Fruit fly (Drosophila melanogaster) whole organism, embryonic: Measurements from ENCODE around the gene CG4577.

Source experiments
- BEAF-32 ChIP-seq: fragments of 200-800 bp; sonication (Bioruptor generic); optimal IDR thresholded peaks from 3 replicates; lab custom pipeline; 2017; ENCODE audit warnings: missing biosample characterization, missing genetic modification characterization, mild to moderate bottlenecking, moderate library complexity, missing genetic modification reagents
- Bdp1 ChIP-seq: fragments of 200-800 bp; sonication (Bioruptor generic); optimal IDR thresholded peaks from 3 replicates; lab custom pipeline; 2016; ENCODE audit warnings: missing biosample characterization, missing genetic modification characterization
- CG1024 ChIP-seq: fragments of 200-800 bp; sonication (Bioruptor generic); IDR thresholded peaks from 2 replicates; pipeline ENCODE4 v1.3.6; 2022; ENCODE audit warnings: missing biosample characterization, missing genetic modification characterization
- CG10267 ChIP-seq: fragments of 200-800 bp; sonication (Bioruptor generic); optimal IDR thresholded peaks from 2 replicates; lab custom pipeline; 2018; ENCODE audit warnings: missing biosample characterization, mild to moderate bottlenecking, missing genetic modification characterization, moderate library complexity
- CG12104 ChIP-seq: fragments of 200-800 bp; sonication (Bioruptor generic); optimal IDR thresholded peaks from 3 replicates; lab custom pipeline; 2016; ENCODE audit warnings: missing biosample characterization, missing genetic modification characterization
- CG12299 ChIP-seq: fragments of 200-800 bp; sonication (Bioruptor generic); optimal IDR thresholded peaks from 2 replicates; lab custom pipeline; 2018; ENCODE audit warnings: missing biosample characterization, mild to moderate bottlenecking, missing genetic modification characterization
- CG14050 ChIP-seq: fragments of 200-800 bp; sonication (Bioruptor generic); IDR thresholded peaks from 3 replicates; pipeline ENCODE4 v1.3.6; 2022; ENCODE audit warnings: missing biosample characterization, missing genetic modification characterization
- CG15514 ChIP-seq: fragments of 200-800 bp; sonication (Bioruptor generic); optimal IDR thresholded peaks from 3 replicates; lab custom pipeline; 2017; ENCODE audit warnings: missing biosample characterization, missing genetic modification characterization, mild to moderate bottlenecking, moderate library complexity, missing genetic modification reagents
- CG17612 ChIP-seq: fragments of 200-800 bp; sonication (Bioruptor generic); IDR thresholded peaks from 2 replicates; pipeline ENCODE4 v1.3.6; 2022; ENCODE audit warnings: missing biosample characterization, missing genetic modification characterization
- CG1832 ChIP-seq: fragments of 200-800 bp; sonication (Bioruptor generic); optimal IDR thresholded peaks from 2 replicates; lab custom pipeline; 2017; ENCODE audit warnings: missing biosample characterization, mild to moderate bottlenecking, missing genetic modification characterization, inconsistent platforms
- CG2678 ChIP-seq: fragments of 200-800 bp; sonication (Bioruptor generic); optimal IDR thresholded peaks from 3 replicates; lab custom pipeline; 2019; ENCODE audit warnings: missing biosample characterization, mild to moderate bottlenecking, missing genetic modification characterization, moderate library complexity
- CG30431 ChIP-seq: fragments of 200-800 bp; sonication (Bioruptor generic); optimal IDR thresholded peaks from 2 replicates; lab custom pipeline; 2017; ENCODE audit warnings: missing biosample characterization, missing genetic modification characterization
- CG31441 ChIP-seq: fragments of 200-800 bp; sonication (Bioruptor generic); IDR thresholded peaks from 2 replicates; pipeline ENCODE4 v1.3.6; 2022; ENCODE audit warnings: missing biosample characterization, missing genetic modification characterization
- CG32772 ChIP-seq: fragments of 200-800 bp; sonication (Bioruptor generic); IDR thresholded peaks from 2 replicates; pipeline ENCODE4 v1.3.6; 2022; ENCODE audit warnings: missing biosample characterization, missing genetic modification characterization
- CG34422 ChIP-seq: fragments of 200-800 bp; sonication (Bioruptor generic); IDR thresholded peaks from 3 replicates; pipeline ENCODE4 v1.3.6; 2022; ENCODE audit warnings: missing biosample characterization, missing genetic modification characterization
- CG4328 ChIP-seq: fragments of 200-800 bp; sonication (Bioruptor generic); optimal IDR thresholded peaks from 3 replicates; lab custom pipeline; 2017; ENCODE audit warnings: missing biosample characterization, missing genetic modification reagents, missing genetic modification characterization
- CG6272 ChIP-seq: fragments of 200-800 bp; sonication (Bioruptor generic); IDR thresholded peaks from 2 replicates; pipeline ENCODE4 v1.3.6; 2022; ENCODE audit warnings: missing biosample characterization, missing genetic modification characterization
- CG6791 ChIP-seq: fragments of 200-800 bp; sonication (Bioruptor generic); IDR thresholded peaks from 3 replicates; pipeline ENCODE4 v1.3.6; 2022; ENCODE audit warnings: missing biosample characterization, missing genetic modification characterization; ENCODE audit not compliant: partially characterized antibody
- CG7372 ChIP-seq: fragments of 200-800 bp; sonication (Bioruptor generic); IDR thresholded peaks from 2 replicates; pipeline ENCODE4 v1.3.6; 2022; ENCODE audit warnings: missing biosample characterization, missing genetic modification characterization
- CG9797 ChIP-seq: fragments of 200-800 bp; sonication (Bioruptor generic); optimal IDR thresholded peaks from 3 replicates; lab custom pipeline; 2018; ENCODE audit warnings: missing biosample characterization, mild to moderate bottlenecking, missing genetic modification characterization
- CkIIα-i1 ChIP-seq: fragments of 200-800 bp; sonication (Bioruptor generic); IDR thresholded peaks from 2 replicates; pipeline ENCODE4 v1.3.6; 2022; ENCODE audit warnings: missing biosample characterization, missing genetic modification characterization
- Dref ChIP-seq: fragments of 200-800 bp; sonication (Bioruptor generic); IDR thresholded peaks from 2 replicates; pipeline ENCODE4 v1.3.6; 2022; ENCODE audit warnings: missing biosample characterization, missing genetic modification characterization
- E2f2 ChIP-seq: fragments of 200-800 bp; sonication (Bioruptor generic); IDR thresholded peaks from 2 replicates; pipeline ENCODE4 v1.3.6; 2022; ENCODE audit warnings: missing biosample characterization, missing genetic modification characterization
- Ets97D ChIP-seq: fragments of 200-800 bp; sonication (Bioruptor generic); optimal IDR thresholded peaks from 3 replicates; lab custom pipeline; 2016; ENCODE audit warnings: missing biosample characterization, missing genetic modification characterization
- MESR4 ChIP-seq: fragments of 200-800 bp; sonication (Bioruptor generic); optimal IDR thresholded peaks from 2 replicates; lab custom pipeline; 2018; ENCODE audit warnings: missing biosample characterization, mild to moderate bottlenecking, missing genetic modification characterization, moderate library complexity
- MTF-1 ChIP-seq: fragments of 200-800 bp; sonication (Bioruptor generic); optimal IDR thresholded peaks from 2 replicates; lab custom pipeline; 2018; ENCODE audit warnings: missing biosample characterization, mild to moderate bottlenecking, missing genetic modification characterization, borderline replicate concordance
- Myb ChIP-seq: fragments of 200-800 bp; sonication (Bioruptor generic); optimal IDR thresholded peaks from 2 replicates; lab custom pipeline; 2016; ENCODE audit warnings: missing biosample characterization, missing genetic modification characterization
- NfI ChIP-seq: fragments of 200-800 bp; sonication (Bioruptor generic); optimal IDR thresholded peaks from 3 replicates; lab custom pipeline; 2018; ENCODE audit warnings: missing biosample characterization, mild to moderate bottlenecking, missing genetic modification characterization, moderate library complexity
- Optix ChIP-seq: fragments of 200-800 bp; sonication (Bioruptor generic); IDR thresholded peaks from 3 replicates; pipeline ENCODE4 v1.3.6; 2022; ENCODE audit warnings: missing biosample characterization, missing genetic modification characterization
- Pdp1 ChIP-seq, 2 experiments: fragments of 200-800 bp; sonication (Bioruptor generic); optimal IDR thresholded peaks; 3 replicates each; lab custom pipeline; 2016; ENCODE audit warnings: missing biosample characterization in 2 of 2, missing genetic modification characterization in 2 of 2, mild to moderate bottlenecking in 1 of 2, moderate library complexity in 1 of 2
- Sin3A ChIP-seq: fragments of >200 bp; optimal IDR thresholded peaks from 2 replicates; lab custom pipeline; 2018
- Sry-δ ChIP-seq: fragments of 200-800 bp; sonication (Bioruptor generic); optimal IDR thresholded peaks from 2 replicates; lab custom pipeline; 2016; ENCODE audit warnings: missing biosample characterization, missing genetic modification characterization
- YL-1 ChIP-seq: fragments of 200-800 bp; sonication (Bioruptor generic); optimal IDR thresholded peaks from 3 replicates; lab custom pipeline; 2017; ENCODE audit warnings: missing biosample characterization, mild to moderate bottlenecking, missing genetic modification characterization
- crp ChIP-seq, 2 experiments: fragments of 200-800 bp; sonication (Bioruptor generic); optimal IDR thresholded peaks; 2 replicates in 1 of 2; 3 replicates in 1 of 2; lab custom pipeline; 2017; ENCODE audit warnings: missing biosample characterization in 2 of 2, missing genetic modification characterization in 2 of 2, mild to moderate bottlenecking in 1 of 2, moderate library complexity in 1 of 2
- danr ChIP-seq: fragments of 200-800 bp; sonication (Bioruptor generic); IDR thresholded peaks from 2 replicates; pipeline ENCODE4 v1.3.6; 2022; ENCODE audit warnings: missing biosample characterization, missing genetic modification characterization
- fru ChIP-seq: fragments of >200 bp; optimal IDR thresholded peaks from 2 replicates; lab custom pipeline; 2017
- fu2 ChIP-seq: fragments of 200-800 bp; sonication (Bioruptor generic); optimal IDR thresholded peaks from 2 replicates; lab custom pipeline; 2016; ENCODE audit warnings: missing biosample characterization, missing genetic modification characterization
- gcm ChIP-seq: fragments of 200-800 bp; sonication (Bioruptor generic); optimal IDR thresholded peaks from 2 replicates; lab custom pipeline; 2019; ENCODE audit warnings: missing biosample characterization, mild to moderate bottlenecking, missing genetic modification characterization, moderate library complexity
- gfzf ChIP-seq: fragments of 200-800 bp; sonication (Bioruptor generic); optimal IDR thresholded peaks from 2 replicates; lab custom pipeline; 2016; ENCODE audit warnings: missing biosample characterization, mild to moderate bottlenecking, missing genetic modification characterization, moderate library complexity
- nom ChIP-seq: fragments of 200-800 bp; sonication (Bioruptor generic); optimal IDR thresholded peaks from 2 replicates; lab custom pipeline; 2017; ENCODE audit warnings: missing biosample characterization, missing genetic modification characterization, mild to moderate bottlenecking, moderate library complexity, missing genetic modification reagents
- sob ChIP-seq: fragments of 200-800 bp; sonication (Bioruptor generic); IDR thresholded peaks from 2 replicates; pipeline ENCODE4 v1.3.6; 2022; ENCODE audit warnings: missing biosample characterization, missing genetic modification characterization
- stwl ChIP-seq: fragments of 200-800 bp; sonication (Bioruptor generic); optimal IDR thresholded peaks from 3 replicates; lab custom pipeline; 2018; ENCODE audit warnings: missing biosample characterization, mild to moderate bottlenecking, missing genetic modification characterization, moderate library complexity
- tll ChIP-seq, 2 experiments: fragments of 200-800 bp in 1 of 2; fragments of >200 bp in 1 of 2; sonication (Bioruptor generic) in 1 of 2; optimal IDR thresholded peaks; 2 replicates each; lab custom pipeline; 2017 to 2019; ENCODE audit warnings: missing biosample characterization in 2 of 2, missing genetic modification characterization in 2 of 2, mild to moderate bottlenecking in 1 of 2, moderate library complexity in 1 of 2
- trem ChIP-seq: fragments of 200-800 bp; optimal IDR thresholded peaks from 3 replicates; lab custom pipeline; 2019; ENCODE audit warnings: missing biosample characterization, mild to moderate bottlenecking, missing genetic modification characterization, moderate library complexity
- tup ChIP-seq: fragments of 200-800 bp; sonication (Bioruptor generic); optimal IDR thresholded peaks from 2 replicates; lab custom pipeline; 2016; ENCODE audit warnings: missing biosample characterization, mild to moderate bottlenecking, missing genetic modification characterization, moderate library complexity

Gene CG4577

dm6 chr2L:1158519-1159319 lies 24.2 kb downstream of the CG4577 start, which contains the start of gene Tango14 (continued):
- TF ChIP-seq Bdp1 (no peak), CG14050 (GFP tag; lab: Robert Waterston, UW) (no peak), NfI (GFP tag; lab: Kevin White, UChicago) (no peak), CG31441 (GFP tag; lab: Robert Waterston, UW) (no peak)

- no peak for TF ChIP-seq fru (lab: Kevin White, UChicago)
- peak; percentile 10 for TF ChIP-seq gcm (GFP tag; lab: Kevin White, UChicago)
- no peak for TF ChIP-seq CG17612 (GFP tag; lab: Robert Waterston, UW)
- no peak for TF ChIP-seq CG32772 (GFP tag; lab: Robert Waterston, UW)
Measured at dm6 chr2L:1163538-1164143, 29.1 kb downstream of the CG4577 start, which contains the start of gene CG5080. Gene CG5080 (minus strand): TSS chr2L:1163886.

dm6 chr2L:1164294-1164693 lies 29.8 kb downstream of the CG4577 start, which contains the start of gene IntS14:
Gene IntS14 (plus strand): TSS chr2L:1164443.
- TF ChIP-seq CG15514 (GFP tag; lab: Kevin White, UChicago) (peak; percentile 68), Optix (no peak), Myb (peak; percentile 73), CG10267 (peak; percentile 37), nom (GFP tag; lab: Kevin White, UChicago) (no peak), fu2 (no peak), CG6272 (no peak), sob (GFP tag; lab: Robert Waterston, UW) (no peak), Sin3A (lab: Kevin White, UChicago) (peak; percentile 38), CG12299 (tag; lab: Kevin White, UChicago) (no peak), Ets97D (GFP tag; lab: Kevin White, UChicago) (peak; percentile 17), CG1024 (GFP tag; lab: Robert Waterston, UW) (no peak), Dref (GFP tag; lab: Robert Waterston, UW) (0 out of 2 replicates have a peak, but pooled peaks have one; percentile 30), Sry-δ (GFP tag; lab: Kevin White, UChicago) (peak; percentile 37), CkIIα-i1 (no peak), gfzf (peak; percentile 17), CG9797 (GFP tag; lab: Kevin White, UChicago) (peak; percentile 9), danr (GFP tag; lab: Robert Waterston, UW) (no peak), crp (GFP tag; optimal IDR thresholded peaks at IDR 0.05; lab: Kevin White, UChicago) (peak; percentile 43 to 84), BEAF-32 (GFP tag; lab: Kevin White, UChicago) (peak; percentile 35), tll (GFP tag; optimal IDR thresholded peaks at IDR 0.05; lab: Kevin White, UChicago) (no peak), E2f2 (GFP tag; lab: Robert Waterston, UW) (peak; percentile 93), tup (GFP tag; lab: Kevin White, UChicago) (no peak), CG4328 (GFP tag; lab: Kevin White, UChicago) (no peak), CG7372 (GFP tag; lab: Robert Waterston, UW) (no peak), CG12104 (no peak), CG2678 (tag; lab: Kevin White, UChicago) (no peak), Pdp1 (GFP tag; optimal IDR thresholded peaks at IDR 0.05; lab: Kevin White, UChicago) (peak in 1 of 2 experiments; percentile 30), trem (peak; percentile 0), stwl (tag; lab: Kevin White, UChicago) (peak; percentile 17), YL-1 (peak; percentile 8), CG34422 (GFP tag; lab: Robert Waterston, UW) (peak; percentile 62; the same call in 1 of the 3 replicates), MTF-1 (GFP tag; lab: Kevin White, UChicago) (no peak), MESR4 (peak; percentile 30), CG6791 (0 out of 3 replicates have a peak, but pooled peaks have one; percentile 23), CG30431 (no peak), CG1832 (GFP tag; lab: Kevin White, UChicago) (no peak)
